Fruit fly (Drosophila melanogaster) whole organism, larva: ENCODE data around the gene Acer.

ENCODE experiments used
- noc ChIP-seq: fragments of 200-800 bp; sonication (Bioruptor generic); optimal IDR thresholded peaks from 3 replicates; lab custom pipeline; 2019; ENCODE audit warnings: missing biosample characterization, mild to moderate bottlenecking, missing genetic modification characterization, moderate library complexity

The Acer gene

dm6 chr2L:8543731-8544359 lies 22.1 kb downstream of the Acer start:
- no peak for TF ChIP-seq noc (tag; lab: Kevin White, UChicago)

- no peak for TF ChIP-seq noc (tag; lab: Kevin White, UChicago)
Measured at dm6 chr2L:8544636-8545035, 22.9 kb downstream of the Acer start.

DNA sequence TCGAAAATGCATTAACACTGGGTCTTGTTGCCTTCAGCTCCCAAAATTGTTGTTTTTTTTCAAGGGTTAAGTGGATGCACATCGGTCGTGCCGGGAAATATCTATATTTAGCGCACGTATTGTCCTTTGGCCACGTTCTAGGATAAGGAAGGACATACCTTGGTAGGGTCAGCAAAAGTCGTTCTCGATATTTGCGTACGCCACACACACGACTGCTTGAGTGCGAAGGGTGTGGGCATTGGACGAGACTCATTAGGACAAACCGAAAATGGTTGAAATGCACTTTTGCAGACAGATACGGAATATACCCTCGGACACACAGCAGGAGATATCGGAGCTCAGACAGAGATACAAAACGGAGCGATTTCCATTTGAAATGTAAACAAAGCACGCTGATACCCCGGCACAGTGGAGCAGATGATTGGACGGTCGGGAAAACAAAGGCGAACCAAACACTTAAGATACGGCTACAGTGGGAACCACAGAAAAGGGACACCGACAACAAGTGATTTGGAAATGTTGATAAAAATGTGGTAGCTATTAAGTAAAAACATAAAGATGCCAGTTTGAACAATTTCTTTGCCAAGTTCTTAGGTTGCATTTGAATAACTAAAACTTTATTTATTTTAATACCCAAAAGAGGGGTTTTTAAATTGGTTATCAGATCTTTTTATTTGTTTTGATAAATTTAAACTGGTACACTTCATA lies 23.8 kb downstream of the Acer start:
- no peak for TF ChIP-seq noc (tag; lab: Kevin White, UChicago)

DNA sequence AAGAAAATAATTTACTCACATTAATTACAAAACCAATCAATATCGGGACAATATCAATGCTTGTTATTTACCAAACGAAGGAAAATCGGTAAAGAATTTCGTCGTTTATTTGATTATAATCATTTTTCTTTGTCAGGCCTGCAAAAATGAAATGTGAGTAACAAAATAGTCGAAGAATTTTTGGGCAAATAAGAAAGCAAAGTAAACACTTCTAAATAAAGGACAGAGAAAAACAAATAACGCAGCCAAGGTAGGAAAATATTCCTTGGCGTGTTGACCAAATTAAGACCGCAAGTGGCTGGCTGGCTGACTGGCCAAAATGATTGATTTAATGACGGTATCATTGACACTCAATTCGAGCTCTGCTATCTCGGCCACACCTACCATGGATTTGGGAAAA lies 26.4 kb downstream of the Acer start:
- no peak for TF ChIP-seq noc (tag; lab: Kevin White, UChicago)

DNA sequence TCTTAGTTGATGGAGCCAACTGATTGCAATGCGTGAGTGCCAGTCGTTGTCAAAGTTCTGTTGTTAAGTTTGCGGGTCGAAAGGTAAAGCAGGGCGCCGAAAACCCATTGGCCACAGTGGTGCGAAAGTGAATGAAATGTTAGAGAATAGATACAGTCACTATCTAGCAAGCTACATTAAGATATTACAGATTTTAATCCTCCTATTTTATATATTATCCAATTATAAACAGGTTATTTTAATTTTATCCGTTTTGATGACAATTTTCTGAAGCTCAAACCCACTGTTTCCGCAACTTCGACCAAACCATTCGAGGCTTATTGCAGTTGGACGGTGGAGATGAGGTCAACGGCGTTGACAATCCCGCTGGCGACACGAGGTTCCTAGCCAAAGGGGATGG lies 30.7 kb downstream of the Acer start:
- TF ChIP-seq noc (tag; lab: Kevin White, UChicago): no peak

DNA sequence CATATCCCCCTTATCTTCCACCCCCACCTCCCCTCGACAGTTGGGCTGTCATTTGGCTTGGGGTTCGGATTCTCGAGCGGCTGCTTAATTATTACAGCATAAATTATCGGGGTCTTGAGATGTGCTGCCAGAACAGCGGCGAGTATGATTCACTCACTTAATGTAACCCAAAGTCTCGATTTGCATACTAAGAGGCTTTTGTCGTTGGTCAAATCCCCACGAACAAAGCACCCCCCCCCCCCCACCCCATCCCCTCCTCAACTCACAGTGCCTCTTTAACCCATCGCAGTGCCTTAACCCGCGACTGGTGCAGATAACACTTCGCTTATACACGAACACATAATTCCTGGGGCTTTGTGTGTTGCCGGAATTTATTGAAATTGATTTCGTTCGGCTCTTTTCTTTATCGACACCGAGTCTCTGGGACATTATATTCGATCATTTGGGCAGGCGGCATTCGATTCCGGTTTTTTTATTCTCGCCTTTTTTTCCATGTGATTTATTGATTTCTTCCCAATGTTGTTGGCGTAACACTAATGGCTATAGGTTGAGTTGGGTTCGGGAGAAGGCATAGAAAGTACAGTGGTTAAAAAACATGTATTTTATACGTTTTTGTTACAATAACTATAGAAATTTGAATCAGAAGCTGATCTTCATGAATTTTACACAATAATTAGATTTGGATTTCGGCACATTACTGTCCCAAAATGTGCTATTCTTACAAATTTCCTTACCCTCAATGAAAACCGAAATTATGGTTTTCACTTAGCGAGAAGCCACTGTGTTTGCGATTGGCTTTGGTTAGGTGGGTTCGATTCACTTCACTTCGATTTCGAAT lies 32.3 kb downstream of the Acer start:
- peak; percentile 3 for TF ChIP-seq noc (tag; lab: Kevin White, UChicago)

dm6 chr2L:8556207-8556606 lies 34.5 kb downstream of the Acer start:
- TF ChIP-seq noc (tag; lab: Kevin White, UChicago): no peak

- TF ChIP-seq noc (tag; lab: Kevin White, UChicago): peak; percentile 81
Measured at dm6 chr2L:8570408-8571072, 48.8 kb downstream of the Acer start.

- TF ChIP-seq noc (tag; lab: Kevin White, UChicago): no peak
Measured at dm6 chr2L:8572900-8573299, 51.2 kb downstream of the Acer start.

dm6 chr2L:8574258-8574657 lies 52.5 kb downstream of the Acer start:
- no peak for TF ChIP-seq noc (tag; lab: Kevin White, UChicago)

DNA sequence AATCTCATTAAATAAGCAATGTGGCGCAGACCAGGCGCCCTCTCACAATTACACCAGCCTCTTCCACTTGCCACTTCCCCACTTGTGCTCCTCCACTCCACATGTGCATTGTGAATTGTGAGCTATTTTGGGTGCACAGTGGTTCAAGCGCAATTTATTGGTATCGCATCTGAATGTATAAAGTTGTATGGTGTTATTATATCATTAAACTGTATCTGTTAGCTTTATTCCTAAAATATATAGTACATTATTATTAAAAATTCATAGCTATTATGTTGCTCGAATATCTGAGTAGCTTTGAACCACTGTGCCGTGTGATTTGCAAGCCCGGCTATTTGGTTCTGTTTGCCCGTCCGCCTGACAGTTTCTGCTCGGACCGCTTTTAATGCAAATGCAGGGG lies 53.2 kb downstream of the Acer start:
- TF ChIP-seq noc (tag; lab: Kevin White, UChicago): no peak
